Worm (Caenorhabditis elegans): Measurements from ENCODE around the gene F27D9.7.

The F27D9.7 gene

DNA sequence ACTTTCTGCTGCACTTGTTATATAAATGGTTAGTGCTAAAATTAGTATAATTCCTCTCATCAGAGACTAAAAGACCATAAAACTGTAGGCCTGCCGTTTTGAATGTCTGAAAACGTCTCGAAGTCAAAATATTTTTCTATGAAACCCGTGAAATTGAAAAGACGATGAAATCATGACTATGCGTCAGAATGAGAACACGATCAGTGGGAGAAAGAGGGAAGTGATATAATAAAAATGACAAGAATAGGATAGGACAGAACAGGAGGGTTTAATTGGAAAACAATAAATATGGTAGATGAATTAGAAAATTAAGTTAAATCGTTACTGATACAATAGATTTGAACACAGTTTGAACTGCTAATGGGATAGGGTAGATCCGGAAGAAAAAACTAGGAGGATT is at the start of gene F27D9.7:
F27D9.7 (minus strand) TSS at position 101 of the 400 bp plus-strand sequence.
- no peak for TF ChIP-seq unc-62 (GFP tag; optimal IDR thresholded peaks at IDR 0.05)

DNA sequence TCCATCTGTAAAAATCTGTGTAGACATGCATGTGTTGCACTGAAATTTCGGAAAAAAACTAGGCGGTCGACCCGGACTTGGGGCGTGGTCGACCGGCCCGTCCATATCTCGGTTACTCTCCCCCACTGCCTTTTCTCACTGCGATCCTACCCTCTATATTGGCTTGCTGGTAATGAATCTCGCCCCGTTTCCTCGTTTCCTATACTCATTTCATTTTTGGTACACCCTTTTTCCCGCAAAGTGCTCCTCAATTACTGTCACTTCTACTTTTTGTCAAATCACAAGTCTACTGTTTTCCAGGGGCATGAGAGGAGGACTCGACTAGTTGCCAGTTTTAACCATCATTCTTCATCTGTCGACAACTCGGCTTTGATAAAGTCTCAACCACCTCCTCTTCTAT is 48.4 kb upstream of the F27D9.7 start, which contains the start of gene K09F5.6:
K09F5.6 (plus strand) TSS at position 301 of the 400 bp plus-strand sequence.
- TF ChIP-seq unc-62 (GFP tag; optimal IDR thresholded peaks at IDR 0.05): no peak

DNA sequence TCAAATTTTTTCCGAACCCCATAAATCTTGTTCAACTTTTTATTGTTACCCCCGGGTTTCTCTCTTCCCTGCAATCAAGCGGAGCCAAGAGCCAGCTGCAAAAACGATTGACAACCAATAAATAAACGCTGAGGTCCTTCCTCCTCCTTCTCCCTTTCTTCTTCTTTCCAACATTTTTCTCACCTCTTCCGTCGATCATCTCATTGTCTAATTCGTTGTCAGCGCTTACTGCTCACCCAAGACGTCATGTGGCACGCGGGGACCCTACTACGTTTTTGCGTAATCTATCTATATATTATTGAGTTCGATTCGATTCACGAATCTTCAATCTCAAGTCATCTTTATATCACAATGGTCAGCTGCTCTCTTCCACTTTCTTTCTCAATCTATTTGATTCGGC is 44.9 kb upstream of the F27D9.7 start:
- no peak for TF ChIP-seq unc-62 (GFP tag; optimal IDR thresholded peaks at IDR 0.05)

DNA sequence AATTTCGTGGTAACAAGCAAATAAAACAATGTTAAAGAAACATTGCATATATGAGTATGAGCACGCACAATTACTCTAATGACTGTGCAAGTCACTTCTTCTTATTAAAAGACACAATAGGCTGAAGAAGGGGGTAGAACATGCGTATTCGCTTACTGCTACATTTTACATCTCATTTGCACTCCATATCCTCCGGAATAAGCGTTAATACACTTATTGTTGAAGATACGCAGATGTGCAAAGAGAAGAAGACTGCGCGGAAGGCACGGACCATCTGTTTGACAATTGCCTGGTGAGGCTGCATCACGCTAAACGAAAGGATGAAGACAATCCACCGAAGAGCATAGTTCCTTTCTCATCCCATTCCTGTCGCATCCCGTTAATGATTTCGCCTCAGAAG is 42.3 kb upstream of the F27D9.7 start:
- no peak for TF ChIP-seq unc-62 (GFP tag; optimal IDR thresholded peaks at IDR 0.05)

DNA sequence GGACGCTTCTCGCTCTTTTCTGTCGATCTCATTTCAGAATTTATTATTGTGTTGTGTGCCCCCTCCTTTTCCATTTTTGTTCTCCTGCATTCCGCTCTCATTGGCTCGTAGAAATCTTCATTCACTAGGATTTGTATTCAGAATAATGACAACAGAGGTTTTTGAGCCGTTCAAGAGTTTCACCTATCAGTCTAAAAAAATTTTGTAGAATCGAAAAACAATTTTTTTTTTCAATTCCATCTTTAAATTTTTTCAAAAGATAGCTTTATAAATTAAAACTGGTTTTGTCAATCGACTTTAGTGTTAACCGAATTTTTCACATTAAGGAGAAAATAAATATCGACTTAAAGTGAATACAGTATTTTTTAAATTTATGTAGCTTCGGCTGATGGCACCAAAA is 40.1 kb upstream of the F27D9.7 start, which contains the start of gene K09F5.4:
K09F5.4 (minus strand) TSS at position 101 of the 400 bp plus-strand sequence.
- no peak for TF ChIP-seq unc-62 (GFP tag; optimal IDR thresholded peaks at IDR 0.05)

DNA sequence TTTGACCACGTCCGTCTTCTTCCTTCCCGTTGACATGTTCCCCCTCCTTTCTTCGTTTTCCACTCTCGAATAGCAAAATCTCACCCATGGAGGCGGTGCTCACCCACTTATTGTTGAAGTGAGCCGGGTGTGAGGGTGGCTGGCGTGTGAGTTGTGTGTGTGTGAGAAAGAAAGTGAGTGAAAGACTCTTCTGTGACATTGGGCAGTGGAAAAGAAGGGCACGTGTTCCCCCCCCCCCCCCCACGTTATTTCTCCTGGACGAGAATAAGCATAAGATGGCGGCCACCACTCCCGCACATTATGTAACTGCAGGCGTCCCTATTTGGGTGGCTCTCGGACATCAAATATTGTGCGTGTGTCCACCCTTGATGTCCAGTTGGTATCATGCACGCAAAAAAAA is 39.6 kb upstream of the F27D9.7 start:
- TF ChIP-seq unc-62 (GFP tag; optimal IDR thresholded peaks at IDR 0.05): no peak

DNA sequence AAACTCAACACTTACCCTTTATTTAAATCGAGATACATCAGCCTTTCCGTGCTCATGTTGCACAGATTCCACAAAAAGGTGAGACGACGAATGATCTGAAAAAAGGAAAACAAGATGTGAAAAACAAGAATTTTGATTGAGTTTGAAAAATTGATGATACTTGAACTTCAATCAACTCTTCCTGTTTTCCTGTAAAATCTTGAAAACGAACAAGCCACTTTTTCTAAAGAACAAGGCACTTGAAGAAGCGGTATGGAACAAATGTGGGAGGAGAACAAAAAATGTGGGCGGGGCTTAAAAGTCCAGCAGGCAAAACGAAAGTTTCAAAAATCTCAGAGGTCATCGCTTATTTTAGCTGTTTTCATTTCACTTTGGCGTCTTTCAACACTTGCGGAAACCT is 36.5 kb upstream of the F27D9.7 start, which contains the start of gene kvs-1:
kvs-1 (minus strand) TSS at position 101 of the 400 bp plus-strand sequence.
- no peak for TF ChIP-seq unc-62 (GFP tag; optimal IDR thresholded peaks at IDR 0.05)

DNA sequence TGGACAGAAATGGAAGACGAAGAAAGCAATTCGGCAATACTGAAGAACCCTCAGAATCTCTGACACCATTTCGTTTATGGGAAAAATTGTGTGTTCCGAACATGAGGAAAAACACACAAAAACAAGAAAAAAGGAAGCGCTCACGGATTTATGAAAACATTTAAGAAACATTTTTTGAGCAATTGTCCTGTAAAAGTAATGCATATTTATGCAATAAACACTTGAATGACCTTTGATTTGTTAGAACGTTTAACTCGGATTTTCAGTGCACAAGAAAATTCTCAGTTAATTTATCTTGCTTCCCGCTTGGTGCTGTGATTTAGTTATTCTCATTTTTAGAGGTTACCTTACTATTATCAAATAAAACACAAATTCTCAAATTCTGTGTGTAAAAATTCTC is 33.3 kb upstream of the F27D9.7 start:
- no peak for TF ChIP-seq unc-62 (GFP tag; optimal IDR thresholded peaks at IDR 0.05)

DNA sequence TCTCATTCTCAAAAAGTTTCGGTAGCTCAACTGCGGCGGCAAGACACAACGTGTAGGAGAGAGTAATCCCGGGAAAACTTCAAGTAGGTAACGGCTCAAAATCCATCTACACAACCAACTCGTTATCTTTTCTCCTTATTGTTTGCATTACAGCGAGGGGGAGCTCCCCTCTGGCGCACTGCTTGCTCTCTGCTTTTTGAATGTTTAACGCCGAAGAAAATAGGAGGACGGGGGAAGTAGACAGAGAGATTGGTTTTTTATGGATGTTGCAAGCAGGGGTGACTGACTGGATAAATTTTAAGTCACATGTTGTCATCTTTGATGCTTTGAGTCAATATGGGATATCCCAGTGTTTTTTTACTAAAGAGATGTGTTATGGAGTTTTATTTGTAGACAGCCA is 19.0 kb upstream of the F27D9.7 start:
- no peak for TF ChIP-seq unc-62 (GFP tag; optimal IDR thresholded peaks at IDR 0.05)

DNA sequence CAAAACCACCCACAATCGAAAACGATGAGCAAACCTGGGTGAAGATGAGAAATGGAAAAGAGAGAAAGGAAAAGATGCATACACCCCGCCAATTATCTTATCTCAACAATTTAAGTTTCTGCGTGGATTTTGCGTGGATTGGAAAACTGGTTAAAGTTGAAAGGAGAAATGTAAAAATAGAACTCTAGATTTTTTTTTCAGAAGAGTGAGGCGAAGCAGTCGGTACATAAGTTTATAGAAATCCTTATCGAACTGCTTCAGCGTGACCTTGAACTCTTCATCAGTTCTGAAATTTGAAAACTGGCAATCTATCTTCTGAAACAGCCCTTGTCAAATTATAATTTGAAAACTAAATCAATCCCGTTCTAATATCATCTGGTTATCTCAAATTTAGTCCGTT is 18.6 kb upstream of the F27D9.7 start, which contains the start of gene clik-2:
clik-2 (minus strand) TSS at position 101 of the 400 bp plus-strand sequence.
- TF ChIP-seq unc-62 (GFP tag; optimal IDR thresholded peaks at IDR 0.05): no peak

DNA sequence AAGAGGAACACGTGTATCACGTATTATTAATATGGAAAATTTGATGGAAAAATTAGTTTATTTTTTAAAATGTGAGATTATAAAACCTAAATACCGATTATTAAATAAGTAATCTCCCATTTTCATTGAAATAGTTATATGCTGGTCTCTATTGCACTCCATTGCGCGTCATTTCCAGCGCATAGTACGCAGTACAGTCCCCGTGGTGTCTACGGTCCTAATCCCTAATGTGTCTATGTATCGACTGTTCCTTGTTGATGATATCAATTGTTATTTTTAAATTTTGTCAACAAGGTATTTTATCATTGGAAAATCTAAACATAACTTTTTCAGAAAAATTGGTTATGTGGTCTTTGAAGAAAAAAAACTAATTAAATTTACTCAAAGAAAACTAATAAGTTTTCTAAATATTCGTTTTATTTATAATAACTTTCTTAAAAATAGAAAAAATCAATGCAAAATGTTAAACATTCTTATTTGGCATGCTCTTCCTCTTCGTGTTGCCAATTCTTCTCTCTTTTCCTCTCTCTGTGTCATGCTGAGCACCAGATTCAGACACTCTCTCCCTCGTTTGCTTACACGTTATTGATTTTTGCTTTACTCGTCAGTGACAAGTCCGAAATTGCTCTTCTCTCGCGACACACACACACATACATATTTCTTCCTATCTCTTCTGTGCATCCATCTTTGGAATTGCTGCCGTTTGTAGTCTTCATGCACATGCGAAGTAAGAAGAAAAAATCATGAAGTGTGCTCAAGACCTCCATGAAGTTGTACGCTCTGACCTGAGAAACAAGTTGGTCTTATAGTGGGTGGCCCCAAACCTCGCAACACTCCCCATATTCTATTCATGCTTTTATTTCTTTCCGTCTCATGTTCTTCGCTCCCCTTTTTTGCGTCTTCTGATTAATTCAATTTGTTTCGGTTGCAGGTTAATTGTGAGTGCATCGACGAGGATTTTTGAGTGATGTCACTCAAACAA is 11.7 kb upstream of the F27D9.7 start, which contains the start of gene unc-18:
unc-18 (plus strand) TSS at position 932 of the 982 bp plus-strand sequence.
- no peak for TF ChIP-seq unc-62 (GFP tag; optimal IDR thresholded peaks at IDR 0.05)

DNA sequence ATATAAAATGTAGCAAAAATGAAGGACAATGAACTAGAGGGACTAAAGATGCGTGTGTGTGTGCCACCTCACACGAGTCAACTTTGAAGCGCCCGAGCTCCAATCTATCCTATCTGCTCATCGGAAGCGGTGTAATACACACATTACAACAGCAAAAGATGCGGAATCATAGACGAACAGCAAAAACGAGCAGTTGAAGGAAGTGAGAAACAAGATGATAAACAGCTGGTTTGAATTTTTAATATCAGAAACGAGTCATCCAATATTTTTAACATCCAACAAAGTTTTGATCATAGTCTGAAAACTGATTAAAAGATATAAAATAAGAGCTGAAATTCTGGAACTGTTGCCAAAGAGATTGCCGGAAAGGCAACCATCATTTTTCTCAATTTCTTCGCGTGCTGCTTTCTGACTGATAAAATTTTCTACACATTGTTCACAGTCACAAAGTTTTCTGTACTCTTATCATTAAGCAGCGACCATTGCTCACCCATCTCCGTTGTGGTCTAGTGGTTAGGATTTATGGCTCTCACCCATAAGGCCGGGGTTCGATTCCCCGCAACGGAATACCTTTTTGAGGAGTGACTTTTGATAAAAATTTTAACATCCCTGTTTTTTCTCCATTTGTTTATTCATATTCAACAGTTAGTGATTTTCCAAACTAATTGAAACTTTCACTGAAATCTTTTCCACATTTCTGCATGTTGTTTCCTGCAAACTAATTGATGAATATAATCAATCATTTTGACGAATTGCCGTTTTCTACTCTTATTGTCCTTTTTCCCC is 10.2 kb upstream of the F27D9.7 start, which contains the start of gene stn-2:
stn-2 (minus strand) TSS at position 75 of the 786 bp plus-strand sequence.
- no peak for TF ChIP-seq unc-62 (GFP tag; optimal IDR thresholded peaks at IDR 0.05)

DNA sequence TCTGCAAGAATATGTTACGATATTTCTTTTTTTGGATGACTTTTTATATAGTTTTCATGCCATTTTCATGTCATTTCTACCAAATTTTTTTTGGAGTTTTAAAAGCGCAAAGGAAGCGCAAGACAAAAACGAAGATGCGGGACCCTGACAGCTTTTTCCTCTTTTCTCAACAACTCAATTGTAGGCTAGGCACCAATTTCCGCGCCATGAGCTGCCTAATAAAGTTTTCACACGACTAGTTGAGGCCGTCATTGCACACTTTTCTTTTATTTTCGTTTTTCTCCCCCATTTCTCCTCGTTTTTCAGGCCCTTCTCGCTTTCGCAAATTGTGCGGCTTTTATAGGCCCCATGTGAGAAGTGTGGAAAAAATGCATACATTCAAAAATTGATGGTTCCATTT is 9.3 kb upstream of the F27D9.7 start:
- TF ChIP-seq unc-62 (GFP tag; optimal IDR thresholded peaks at IDR 0.05): no peak

DNA sequence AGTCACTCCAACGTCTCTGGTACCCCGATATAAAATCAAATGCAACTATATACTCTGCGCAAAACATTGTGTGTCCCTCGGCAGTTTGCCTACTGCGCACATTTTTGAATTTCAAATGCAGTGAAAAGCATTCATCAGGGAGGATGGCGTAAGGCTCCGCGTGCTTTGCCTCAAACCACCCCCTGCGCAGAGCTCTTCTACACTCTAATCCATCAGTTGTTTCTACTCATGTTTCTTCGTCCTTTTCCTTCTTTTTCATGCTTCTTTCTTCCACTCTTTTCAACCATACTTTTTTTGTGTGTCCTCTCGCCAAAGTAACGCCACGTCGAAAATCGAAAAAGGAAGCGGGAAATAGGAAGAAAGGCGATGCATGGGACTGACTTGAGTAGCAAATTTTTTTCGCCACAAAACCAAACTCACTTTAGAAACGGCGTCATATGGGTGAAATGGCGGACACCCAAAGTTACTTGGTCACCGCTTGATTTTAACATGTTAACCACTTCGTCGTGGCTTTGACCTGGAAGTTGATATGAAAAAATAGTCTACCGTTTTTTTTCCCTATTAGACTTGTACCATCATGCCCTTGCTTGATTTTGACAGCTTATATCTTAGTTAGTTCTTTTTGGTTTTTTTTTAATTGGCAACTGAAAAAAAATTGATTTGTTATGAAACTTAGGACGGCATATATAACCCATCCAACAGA is 8.0 kb upstream of the F27D9.7 start:
- no peak for TF ChIP-seq unc-62 (GFP tag; optimal IDR thresholded peaks at IDR 0.05)

DNA sequence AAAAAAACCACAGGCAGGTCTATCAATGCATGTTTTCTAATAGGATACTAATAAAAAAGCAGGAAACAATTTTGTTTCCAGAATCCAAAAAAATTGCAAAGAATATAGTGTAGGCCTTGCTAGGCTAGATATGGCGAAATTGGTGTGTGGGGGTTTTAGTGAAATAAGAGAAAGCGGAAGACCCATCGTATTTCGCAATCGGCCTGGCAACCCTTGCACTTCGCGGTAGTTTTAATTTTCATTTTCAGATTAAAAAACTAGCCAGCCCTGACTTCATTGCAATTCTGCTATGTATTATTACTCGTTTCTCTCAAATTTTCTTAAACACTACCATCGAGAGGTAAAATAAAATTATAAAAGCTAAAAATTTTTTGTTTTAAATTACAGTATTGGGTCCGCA is 4.3 kb upstream of the F27D9.7 start:
- no peak for TF ChIP-seq unc-62 (GFP tag; optimal IDR thresholded peaks at IDR 0.05)

Data from whole organism, dauer.